Worm (Caenorhabditis elegans) whole organism, young adult: ENCODE data around the gene F53E2.2.

Experiments
- C17E4.6 ChIP-seq: fragments of 200-800 bp; sonication (Bioruptor generic); IDR thresholded peaks from 2 replicates; pipeline ENCODE4 v1.3.6; 2022; ENCODE audit warnings: missing genetic modification reagents, missing genetic modification characterization, missing compliant biosample characterization
- F10E7.11 ChIP-seq: sonication (generic microtip); optimal IDR thresholded peaks from 2 replicates; lab custom pipeline; 2017; ENCODE audit warnings: mild to moderate bottlenecking, missing genetic modification characterization, moderate library complexity, missing compliant biosample characterization
- F22D6.2 ChIP-seq: sonication (generic microtip); optimal IDR thresholded peaks from 2 replicates; lab custom pipeline; 2016; ENCODE audit warnings: mild to moderate bottlenecking, missing genetic modification characterization, missing compliant biosample characterization
- F23B12.7 ChIP-seq: sonication (generic microtip); optimal IDR thresholded peaks from 2 replicates; lab custom pipeline; 2017; ENCODE audit warnings: missing genetic modification characterization, mild to moderate bottlenecking, missing compliant biosample characterization, antibody characterized with exemption, moderate library complexity; ENCODE audit not compliant: insufficient read depth
- F33H1.4 ChIP-seq: fragments of 200-800 bp; sonication (Bioruptor generic); IDR thresholded peaks from 2 replicates; pipeline ENCODE4 v1.3.6; 2022; ENCODE audit warnings: missing genetic modification reagents, missing genetic modification characterization, missing compliant biosample characterization
- F49E8.2 ChIP-seq: sonication (generic microtip); optimal IDR thresholded peaks from 3 replicates; lab custom pipeline; 2017; ENCODE audit warnings: missing genetic modification characterization, mild to moderate bottlenecking, missing compliant biosample characterization, antibody characterized with exemption, moderate library complexity; ENCODE audit not compliant: insufficient read depth
- F55B11.4 ChIP-seq: sonication (generic microtip); optimal IDR thresholded peaks from 2 replicates; lab custom pipeline; 2016; ENCODE audit warnings: missing compliant biosample characterization, missing genetic modification characterization, borderline replicate concordance; ENCODE audit not compliant: insufficient read depth
- K11D2.4 ChIP-seq: fragments of 200-800 bp; sonication (Bioruptor generic); IDR thresholded peaks from 2 replicates; pipeline ENCODE4 v1.3.6; 2022; ENCODE audit warnings: missing genetic modification reagents, missing genetic modification characterization, missing compliant biosample characterization
- T07F8.4 ChIP-seq: sonication (generic microtip); optimal IDR thresholded peaks from 2 replicates; lab custom pipeline; 2016; ENCODE audit warnings: mild to moderate bottlenecking, missing genetic modification characterization, moderate library complexity, missing compliant biosample characterization
- Y53G8AR.9 ChIP-seq: fragments of 200-800 bp; sonication (Bioruptor generic); conservative IDR thresholded peaks from 2 replicates; pipeline ENCODE4 v1.3.6; 2022; ENCODE audit warnings: missing genetic modification reagents, missing genetic modification characterization, missing compliant biosample characterization
- Y56A3A.18 ChIP-seq: fragments of 200-800 bp; sonication (Bioruptor generic); IDR thresholded peaks from 2 replicates; pipeline ENCODE4 v1.3.6; 2022; ENCODE audit warnings: missing genetic modification reagents, missing genetic modification characterization, missing compliant biosample characterization
- ZK185.1 ChIP-seq: sonication (generic microtip); optimal IDR thresholded peaks from 2 replicates; lab custom pipeline; 2016; ENCODE audit warnings: mild to moderate bottlenecking, missing genetic modification characterization, missing compliant biosample characterization; ENCODE audit not compliant: poor library complexity, severe bottlenecking
- aptf-3 ChIP-seq: fragments of 200-800 bp; sonication (Bioruptor generic); IDR thresholded peaks from 2 replicates; pipeline ENCODE4 v1.3.6; 2022; ENCODE audit warnings: missing genetic modification characterization, missing compliant biosample characterization
- atf-7 ChIP-seq: sonication (generic microtip); optimal IDR thresholded peaks from 2 replicates; lab custom pipeline; 2017; ENCODE audit warnings: mild to moderate bottlenecking, missing genetic modification characterization, missing compliant biosample characterization
- athp-1 ChIP-seq: sonication (generic microtip); optimal IDR thresholded peaks from 2 replicates; lab custom pipeline; 2017; ENCODE audit warnings: mild to moderate bottlenecking, missing genetic modification characterization, missing compliant biosample characterization
- attf-3 ChIP-seq: fragments of 200-800 bp; sonication (Bioruptor generic); conservative IDR thresholded peaks from 2 replicates; pipeline ENCODE4 v1.3.6; 2022; ENCODE audit warnings: missing genetic modification reagents, missing genetic modification characterization, missing compliant biosample characterization
- bed-1 ChIP-seq: fragments of 200-800 bp; sonication (Bioruptor generic); IDR thresholded peaks from 2 replicates; pipeline ENCODE4 v1.3.6; 2022; ENCODE audit warnings: missing genetic modification reagents, missing genetic modification characterization, missing compliant biosample characterization
- cebp-2 ChIP-seq: fragments of 200-800 bp; sonication (Bioruptor generic); IDR thresholded peaks from 2 replicates; pipeline ENCODE4 v1.3.6; 2022; ENCODE audit warnings: missing genetic modification characterization, missing compliant biosample characterization
- ceh-58 ChIP-seq: fragments of 200-800 bp; sonication (Bioruptor generic); IDR thresholded peaks from 2 replicates; pipeline ENCODE4 v1.3.6; 2022; ENCODE audit warnings: missing genetic modification characterization, missing compliant biosample characterization
- die-1 ChIP-seq: sonication (generic microtip); optimal IDR thresholded peaks from 2 replicates; lab custom pipeline; 2016; ENCODE audit warnings: missing genotype, mild to moderate bottlenecking, missing genetic modification characterization, missing compliant biosample characterization
- dox-1 ChIP-seq: fragments of 200-800 bp; sonication (Bioruptor generic); IDR thresholded peaks from 2 replicates; pipeline ENCODE4 v1.3.6; 2022; ENCODE audit warnings: missing genetic modification reagents, missing genetic modification characterization, missing compliant biosample characterization
- dpff-1 ChIP-seq: sonication (generic microtip); optimal IDR thresholded peaks from 2 replicates; lab custom pipeline; 2017; ENCODE audit warnings: mild to moderate bottlenecking, missing genetic modification characterization, missing compliant biosample characterization
- dpl-1 ChIP-seq: fragments of 150-350 bp; optimal IDR thresholded peaks from 2 replicates; lab custom pipeline; 2014; ENCODE audit warnings: missing biosample characterization, missing genetic modification reagents, missing genetic modification characterization
- egl-44 ChIP-seq: fragments of 200-800 bp; sonication (Bioruptor generic); IDR thresholded peaks from 2 replicates; pipeline ENCODE4 v1.3.6; 2022; ENCODE audit warnings: missing genetic modification reagents, missing genetic modification characterization, missing compliant biosample characterization
- him-1 ChIP-seq: sonication (generic microtip); optimal IDR thresholded peaks from 2 replicates; lab custom pipeline; 2016; ENCODE audit warnings: missing genotype, missing genetic modification reagents, missing genetic modification characterization, missing compliant biosample characterization
- hlh-12 ChIP-seq: sonication (generic microtip); optimal IDR thresholded peaks from 2 replicates; lab custom pipeline; 2016; ENCODE audit warnings: missing genetic modification characterization, missing compliant biosample characterization
- hrde-1 ChIP-seq: sonication (generic microtip); optimal IDR thresholded peaks from 2 replicates; lab custom pipeline; 2016; ENCODE audit warnings: missing genetic modification characterization, mild to moderate bottlenecking, missing compliant biosample characterization, moderate library complexity, missing genotype, missing genetic modification reagents, borderline replicate concordance
- let-607 ChIP-seq, 2 experiments: fragments of 200-800 bp in 1 of 2; sonication (Bioruptor generic) in 1 of 2; sonication (generic microtip) in 1 of 2; optimal IDR thresholded peaks; 2 replicates each; lab custom pipeline; 2016 to 2018; ENCODE audit warnings: mild to moderate bottlenecking in 2 of 2, missing compliant biosample characterization in 2 of 2, missing genetic modification characterization in 2 of 2, moderate library complexity in 2 of 2, missing genotype in 1 of 2
- lin-26 ChIP-seq: fragments of 200-800 bp; sonication (Bioruptor generic); IDR thresholded peaks from 2 replicates; pipeline ENCODE4 v1.3.6; 2022; ENCODE audit warnings: missing genetic modification reagents, missing genetic modification characterization, missing compliant biosample characterization
- lin-35 ChIP-seq, 3 experiments: fragments of 150-350 bp in 2 of 3; sonication (generic microtip) in 1 of 3; optimal IDR thresholded peaks; 2 replicates each; lab custom pipeline; 2014 to 2018; ENCODE audit warnings: missing biosample characterization in 3 of 3, missing genetic modification characterization in 3 of 3, missing genetic modification reagents in 3 of 3
- lsl-1 ChIP-seq: fragments of 200-800 bp; sonication (Bioruptor generic); optimal IDR thresholded peaks from 2 replicates; lab custom pipeline; 2018; ENCODE audit warnings: mild to moderate bottlenecking, missing genetic modification characterization, moderate library complexity, missing compliant biosample characterization
- mxl-1 ChIP-seq: sonication (generic microtip); optimal IDR thresholded peaks from 2 replicates; lab custom pipeline; 2016; ENCODE audit warnings: missing genetic modification characterization, missing compliant biosample characterization
- nfya-2 ChIP-seq: fragments of 200-800 bp; sonication (Bioruptor generic); IDR thresholded peaks from 2 replicates; pipeline ENCODE4 v1.3.6; 2022; ENCODE audit warnings: missing genetic modification reagents, missing genetic modification characterization, missing compliant biosample characterization
- nfyb-1 ChIP-seq: fragments of 200-800 bp; sonication (Bioruptor generic); IDR thresholded peaks from 2 replicates; pipeline ENCODE4 v1.3.6; 2022; ENCODE audit warnings: missing genetic modification reagents, missing genetic modification characterization, missing compliant biosample characterization
- nhr-120 ChIP-seq: fragments of 200-800 bp; sonication (Bioruptor generic); IDR thresholded peaks from 2 replicates; pipeline ENCODE4 v1.3.6; 2022; ENCODE audit warnings: missing genetic modification characterization, missing compliant biosample characterization
- nhr-80 ChIP-seq: sonication (generic microtip); optimal IDR thresholded peaks from 2 replicates; lab custom pipeline; 2016; ENCODE audit warnings: missing genetic modification characterization, missing compliant biosample characterization
- rpc-1 ChIP-seq, 2 experiments: fragments of 150-350 bp in 1 of 2; sonication (generic microtip) in 1 of 2; optimal IDR thresholded peaks; 2 replicates each; lab custom pipeline; 2014 to 2018; ENCODE audit warnings: missing biosample characterization in 1 of 2, missing genetic modification characterization in 1 of 2, missing genetic modification reagents in 1 of 2, missing genotype in 1 of 2
- tlf-1 ChIP-seq: fragments of 200-800 bp; sonication (Bioruptor generic); optimal IDR thresholded peaks from 2 replicates; lab custom pipeline; 2018; ENCODE audit warnings: mild to moderate bottlenecking, missing genetic modification characterization, missing compliant biosample characterization
- unc-62 ChIP-seq: fragments of 150-350 bp; optimal IDR thresholded peaks from 2 replicates; lab custom pipeline; 2014; ENCODE audit warnings: missing biosample characterization, missing genetic modification reagents, missing genetic modification characterization
- zfh-2 ChIP-seq: fragments of 200-800 bp; sonication (Bioruptor generic); conservative IDR thresholded peaks from 2 replicates; pipeline ENCODE4 v1.3.6; 2022; ENCODE audit warnings: missing genetic modification reagents, missing genetic modification characterization, missing compliant biosample characterization
- ztf-26 ChIP-seq: sonication (generic microtip); optimal IDR thresholded peaks from 2 replicates; lab custom pipeline; 2017; ENCODE audit warnings: missing genetic modification characterization, missing compliant biosample characterization

The F53E2.2 gene

DNA sequence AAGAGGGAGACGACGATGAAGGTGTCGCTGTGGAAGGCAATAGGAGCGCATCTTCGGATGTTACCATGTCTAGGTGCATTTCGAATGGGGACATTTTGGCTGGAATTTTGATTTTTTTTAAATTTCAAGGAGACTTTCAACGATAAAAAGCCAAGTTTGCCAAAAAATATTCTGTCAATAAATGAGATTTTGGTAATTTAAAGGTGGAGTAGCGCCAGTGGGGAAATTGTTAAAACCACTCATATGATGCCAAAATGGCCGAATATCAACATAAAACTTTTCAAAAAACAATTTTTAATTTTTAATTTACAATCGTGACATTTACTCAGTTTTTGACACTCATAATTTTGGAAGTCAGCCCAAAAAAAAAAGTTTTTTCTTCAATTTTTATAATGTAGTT, 36.7 kb downstream of the F53E2.2 start, which contains the start of gene nhr-260:
Gene nhr-260 (minus strand): TSS at position 101 of the 400 bp plus-strand sequence.
- TF ChIP-seq mxl-1 (no peak), nfya-2 (no peak), zfh-2 (GFP tag; lab: Robert Waterston, UW) (no peak), T07F8.4 (tag; lab: Kevin White, UChicago) (no peak), ZK185.1 (tag; lab: Kevin White, UChicago) (no peak), F33H1.4 (GFP tag; lab: Robert Waterston, UW) (no peak), aptf-3 (GFP tag; lab: Robert Waterston, UW) (no peak), him-1 (tag; lab: Kevin White, UChicago) (no peak), Y53G8AR.9 (no peak), hrde-1 (no peak), F55B11.4 (tag; lab: Kevin White, UChicago) (no peak), F23B12.7 (tag; lab: Kevin White, UChicago) (no peak), ztf-26 (tag; lab: Kevin White, UChicago) (no peak), die-1 (tag; lab: Kevin White, UChicago) (no peak), bed-1 (GFP tag; lab: Robert Waterston, UW) (no peak), Y56A3A.18 (no peak)

DNA sequence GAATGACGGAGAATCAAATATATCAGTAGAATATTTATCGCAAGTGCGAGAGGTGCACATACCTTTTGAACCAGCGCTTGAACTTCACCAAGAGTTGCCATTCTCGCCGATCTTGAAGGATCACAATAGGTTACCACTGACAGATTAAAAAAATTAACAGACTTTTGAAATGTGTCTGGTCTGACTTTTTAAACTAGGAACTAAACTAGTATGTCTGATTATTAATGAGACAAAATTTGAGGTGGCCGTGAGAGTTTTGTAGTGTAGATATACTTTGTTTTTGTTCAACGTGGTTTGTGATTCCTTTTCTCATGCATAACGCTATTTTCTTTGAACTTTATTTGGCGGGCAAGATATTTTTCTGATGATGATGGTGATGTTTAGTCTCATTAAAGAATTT, 47.0 kb downstream of the F53E2.2 start, which contains the start of gene str-240:
Gene str-240 (minus strand): TSS at position 101 of the 400 bp plus-strand sequence.
- TF ChIP-seq C17E4.6 (GFP tag; lab: Robert Waterston, UW) (no peak), atf-7 (no peak), hlh-12 (no peak), dpff-1 (tag; lab: Kevin White, UChicago) (no peak), cebp-2 (no peak), nhr-120 (GFP tag; lab: Robert Waterston, UW) (no peak), T07F8.4 (tag; lab: Kevin White, UChicago) (no peak), ceh-58 (GFP tag; lab: Robert Waterston, UW) (no peak), F55B11.4 (tag; lab: Kevin White, UChicago) (no peak), nhr-80 (tag; lab: Kevin White, UChicago) (no peak), lin-35 (GFP tag; optimal IDR thresholded peaks at IDR 0.05; lab: Kevin White, UChicago) (no peak), F23B12.7 (tag; lab: Kevin White, UChicago) (no peak)

DNA sequence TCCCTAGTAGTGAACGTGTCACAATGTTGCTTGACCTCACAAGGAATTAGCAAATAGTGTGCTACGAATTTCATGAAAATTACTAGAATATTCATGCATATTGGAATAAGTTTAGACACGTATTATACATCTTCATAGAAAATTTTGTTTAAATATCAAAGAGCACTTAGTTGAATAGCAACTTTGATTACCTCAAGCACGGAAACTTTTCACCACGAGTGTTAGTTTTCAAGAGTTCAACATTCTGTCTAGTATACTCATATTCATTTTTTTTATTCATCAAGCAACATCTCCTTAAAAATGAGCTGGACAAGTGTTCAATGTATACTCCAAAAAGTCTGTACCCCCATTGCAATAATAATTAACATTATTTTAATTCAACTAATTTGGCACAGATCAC, 47.6 kb downstream of the F53E2.2 start, which contains the start of gene str-243:
Gene str-243 (plus strand): TSS at position 301 of the 400 bp plus-strand sequence.
- no peak for TF ChIP-seq dox-1 (GFP tag; lab: Robert Waterston, UW)
- no peak for TF ChIP-seq dpl-1 (GFP tag; lab: Kevin White, UChicago)
- no peak for TF ChIP-seq athp-1 (tag; lab: Kevin White, UChicago)
- no peak for TF ChIP-seq F10E7.11 (tag; lab: Kevin White, UChicago)
- TF ChIP-seq rpc-1 (optimal IDR thresholded peaks at IDR 0.05; lab: Kevin White, UChicago): no peak
- no peak for TF ChIP-seq rpc-1 (tag; optimal IDR thresholded peaks at IDR 0.05; lab: Kevin White, UChicago)
- TF ChIP-seq nfyb-1 (GFP tag; lab: Robert Waterston, UW): no peak
- no peak for TF ChIP-seq tlf-1
- TF ChIP-seq K11D2.4 (GFP tag; lab: Robert Waterston, UW): no peak
- TF ChIP-seq attf-3 (GFP tag; lab: Robert Waterston, UW): no peak
- no peak for TF ChIP-seq F22D6.2 (tag; lab: Kevin White, UChicago)
- no peak for TF ChIP-seq lin-26 (GFP tag; lab: Robert Waterston, UW)
- TF ChIP-seq egl-44: no peak
- no peak for TF ChIP-seq F23B12.7 (tag; lab: Kevin White, UChicago)
- TF ChIP-seq F49E8.2 (tag; lab: Kevin White, UChicago): no peak
- TF ChIP-seq let-607 (tag; optimal IDR thresholded peaks at IDR 0.05; lab: Kevin White, UChicago): no peak
- TF ChIP-seq unc-62 (GFP tag; lab: Kevin White, UChicago): no peak
- no peak for TF ChIP-seq lsl-1 (GFP tag; lab: Kevin White, UChicago)
